Fruit fly (Drosophila melanogaster): Measurements from ENCODE around the gene CG32640.

Gene CG32640

dm6 chrX:13128750-13129152 is 49.1 kb upstream of the CG32640 start, which contains the start of the genes CG32638, CG15717 and MFS10:
CG32638 (minus strand) TSS chrX:13128794.
CG15717 (plus strand) TSS chrX:13128952.
MFS10 (plus strand) TSS chrX:13129018.
- TF ChIP-seq CG15601 (tag; optimal IDR thresholded peaks at IDR 0.05) (peak; percentile 80), eyg (GFP tag; optimal IDR thresholded peaks at IDR 0.05) (no peak), D (optimal IDR thresholded peaks at IDR 0.05) (no peak), D (GFP tag; optimal IDR thresholded peaks at IDR 0.05) (no peak), caup (GFP tag; optimal IDR thresholded peaks at IDR 0.05; ENCODE audit: severe bottlenecking) (peak; percentile 20), CG12104 (GFP tag; optimal IDR thresholded peaks at IDR 0.05) (no peak), toy (GFP tag; IDR thresholded peaks at IDR 0.05) (no peak), CG14441 (GFP tag; IDR thresholded peaks at IDR 0.05) (no peak), chn (GFP tag; optimal IDR thresholded peaks at IDR 0.05) (no peak), Dfd (GFP tag; optimal IDR thresholded peaks at IDR 0.05) (no peak), Ssrp (tag; optimal IDR thresholded peaks at IDR 0.05) (no peak), chinmo (GFP tag; IDR thresholded peaks at IDR 0.05; ENCODE audit: partially characterized antibody) (peak; percentile 90; the same call in 2 of the 4 replicates), trem (tag; optimal IDR thresholded peaks at IDR 0.05) (peak; percentile 56), HLHmδ (GFP tag; optimal IDR thresholded peaks at IDR 0.05) (no peak), ro (GFP tag; IDR thresholded peaks at IDR 0.05) (no peak), peb (GFP tag; IDR thresholded peaks at IDR 0.05) (no peak), shn (GFP tag; optimal IDR thresholded peaks at IDR 0.05) (no peak), run (tag; optimal IDR thresholded peaks at IDR 0.05) (no peak), Med (GFP tag) (peak; percentile 91), CG10321 (GFP tag; IDR thresholded peaks at IDR 0.05) (no peak), mld (GFP tag; IDR thresholded peaks at IDR 0.05; ENCODE audit: partially characterized antibody) (no peak), nerfin-2 (GFP tag; IDR thresholded peaks at IDR 0.05; ENCODE audit: partially characterized antibody) (no peak), vfl (GFP tag; optimal IDR thresholded peaks at IDR 0.05) (no peak), CG18476 (GFP tag; optimal IDR thresholded peaks at IDR 0.05) (no peak), Sry-β (GFP tag; optimal IDR thresholded peaks at IDR 0.05) (no peak), CG9727 (GFP tag; optimal IDR thresholded peaks at IDR 0.05) (no peak), CG1024 (GFP tag; IDR thresholded peaks at IDR 0.05) (no peak), CG8924 (tag; optimal IDR thresholded peaks at IDR 0.05) (peak; percentile 11), bigmax (GFP tag; optimal IDR thresholded peaks at IDR 0.05) (peak; percentile 88), CG2116 (GFP tag; optimal IDR thresholded peaks at IDR 0.05) (peak; percentile 44), CG9876 (GFP tag; optimal IDR thresholded peaks at IDR 0.05) (no peak), CG17912 (GFP tag; optimal IDR thresholded peaks at IDR 0.05) (no peak), nom (GFP tag; optimal IDR thresholded peaks at IDR 0.05) (peak; percentile 20), CG2875 (GFP tag; optimal IDR thresholded peaks at IDR 0.05) (no peak), Nf-YA (GFP tag; IDR thresholded peaks at IDR 0.05) (no peak), CG3847 (GFP tag; IDR thresholded peaks at IDR 0.05) (peak; percentile 38), amos (GFP tag; IDR thresholded peaks at IDR 0.05; ENCODE audit: partially characterized antibody) (peak; percentile 52), Fer2 (tag; optimal IDR thresholded peaks at IDR 0.05) (no peak), luna (GFP tag; optimal IDR thresholded peaks at IDR 0.05) (no peak), fd102C (GFP tag; optimal IDR thresholded peaks at IDR 0.05) (no peak), Mad (GFP tag; optimal IDR thresholded peaks at IDR 0.05) (peak; percentile 25), CG2120 (GFP tag; optimal IDR thresholded peaks at IDR 0.05) (peak; percentile 33), Myb (GFP tag; optimal IDR thresholded peaks at IDR 0.05) (peak; percentile 58), CG18262 (tag; optimal IDR thresholded peaks at IDR 0.05) (no peak), kni (GFP tag; optimal IDR thresholded peaks at IDR 0.05) (no peak), bowl (GFP tag; IDR thresholded peaks at IDR 0.05) (no peak), ssp (GFP tag; IDR thresholded peaks at IDR 0.05) (no peak), CG9215 (GFP tag; IDR thresholded peaks at IDR 0.05) (no peak), CG12942 (GFP tag; optimal IDR thresholded peaks at IDR 0.05) (no peak), Elba2 (GFP tag; optimal IDR thresholded peaks at IDR 0.05) (no peak), CG15011 (GFP tag; optimal IDR thresholded peaks at IDR 0.05) (no peak), salm (tag; optimal IDR thresholded peaks at IDR 0.05) (no peak)

All from whole organism, embryonic.